Worm (Caenorhabditis elegans) whole organism, late embryonic: ENCODE data around the gene inft-2.

Source experiments
- F13H6.1 ChIP-seq: sonication (generic microtip); optimal IDR thresholded peaks from 2 replicates; lab custom pipeline; 2016; ENCODE audit warnings: missing genetic modification characterization, missing compliant biosample characterization
- K02D7.2 ChIP-seq: sonication (generic microtip); optimal IDR thresholded peaks from 2 replicates; lab custom pipeline; 2017; ENCODE audit warnings: mild to moderate bottlenecking, missing genetic modification characterization, missing compliant biosample characterization
- T23F11.4 ChIP-seq: fragments of 200-800 bp; sonication (Bioruptor generic); optimal IDR thresholded peaks from 2 replicates; lab custom pipeline; 2018; ENCODE audit warnings: mild to moderate bottlenecking, missing genetic modification characterization, missing compliant biosample characterization
- ceh-22 ChIP-seq: sonication (generic microtip); optimal IDR thresholded peaks from 2 replicates; lab custom pipeline; 2017; ENCODE audit warnings: missing biosample characterization, missing genetic modification characterization
- ceh-9 ChIP-seq: sonication (generic microtip); optimal IDR thresholded peaks from 2 replicates; lab custom pipeline; 2016; ENCODE audit warnings: mild to moderate bottlenecking, missing genetic modification characterization, inconsistent platforms, missing compliant biosample characterization
- npax-4 ChIP-seq: sonication (generic microtip); optimal IDR thresholded peaks from 2 replicates; lab custom pipeline; 2016; ENCODE audit warnings: missing genetic modification characterization, missing compliant biosample characterization
- pha-2 ChIP-seq: sonication (generic microtip); optimal IDR thresholded peaks from 2 replicates; lab custom pipeline; 2017; ENCODE audit warnings: mild to moderate bottlenecking, missing genetic modification characterization, missing compliant biosample characterization
- pha-4 ChIP-seq: fragments of 150-350 bp; optimal IDR thresholded peaks from 2 replicates; lab custom pipeline; 2018; ENCODE audit warnings: missing biosample characterization, missing genetic modification reagents, missing genetic modification characterization
- pqm-1 ChIP-seq: sonication (generic microtip); optimal IDR thresholded peaks from 2 replicates; lab custom pipeline; 2016; ENCODE audit warnings: missing genetic modification characterization, missing compliant biosample characterization
- rnt-1 ChIP-seq: sonication (generic microtip); optimal IDR thresholded peaks from 2 replicates; lab custom pipeline; 2016; ENCODE audit warnings: missing genetic modification characterization, missing compliant biosample characterization
- tbx-2 ChIP-seq: sonication (generic microtip); optimal IDR thresholded peaks from 2 replicates; lab custom pipeline; 2016; ENCODE audit warnings: missing genetic modification characterization, missing compliant biosample characterization

DNA sequence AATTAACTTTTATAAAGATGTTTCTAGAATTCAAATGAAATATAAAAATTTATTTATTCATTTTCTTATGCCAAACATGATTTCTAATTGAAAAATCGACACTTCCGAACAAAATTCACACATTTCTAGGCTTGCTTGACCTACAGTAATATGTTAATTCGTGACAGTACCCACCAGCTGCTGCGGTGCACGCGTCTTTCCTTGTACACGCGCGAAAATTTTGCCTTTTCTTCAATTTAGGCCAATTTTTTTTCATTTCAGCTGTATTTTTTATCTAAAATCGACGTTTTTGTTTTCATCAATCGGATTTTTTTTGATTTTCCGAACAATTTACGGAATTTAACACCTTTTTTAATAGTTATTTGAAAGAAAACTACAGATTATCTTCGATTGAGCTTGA is 2.0 kb upstream of the inft-2 start:
- TF ChIP-seq ceh-9 (tag; lab: Kevin White, UChicago): no peak
- no peak for TF ChIP-seq pha-2 (tag; lab: Kevin White, UChicago)
- no peak for TF ChIP-seq F13H6.1 (tag; lab: Kevin White, UChicago)
- TF ChIP-seq ceh-22 (tag; lab: Kevin White, UChicago): no peak
- no peak for TF ChIP-seq T23F11.4 (GFP tag; lab: Kevin White, UChicago)
- no peak for TF ChIP-seq rnt-1
- no peak for TF ChIP-seq npax-4 (tag; lab: Kevin White, UChicago)
- TF ChIP-seq pqm-1: no peak
- TF ChIP-seq K02D7.2 (tag; lab: Kevin White, UChicago): no peak
- TF ChIP-seq pha-4 (tag; lab: Kevin White, UChicago): no peak
- TF ChIP-seq tbx-2 (tag; lab: Kevin White, UChicago): no peak
